Fruit fly (Drosophila melanogaster) whole organism, embryonic: ENCODE data around the gene Rab8.

Source experiments
- Aef1 ChIP-seq: fragments of 200-800 bp; sonication (Bioruptor generic); IDR thresholded peaks from 3 replicates; pipeline ENCODE4 v1.3.6; 2022; ENCODE audit warnings: missing biosample characterization, missing genetic modification characterization
- Atf-2 ChIP-seq: fragments of 200-800 bp; sonication (Bioruptor generic); optimal IDR thresholded peaks from 2 replicates; lab custom pipeline; 2016; ENCODE audit warnings: missing biosample characterization, missing genetic modification characterization
- Atf3 ChIP-seq: fragments of 200-800 bp; sonication (Bioruptor generic); optimal IDR thresholded peaks from 3 replicates; lab custom pipeline; 2016; ENCODE audit warnings: missing biosample characterization, missing genetic modification characterization
- Awh ChIP-seq: fragments of 200-800 bp; sonication (Bioruptor generic); IDR thresholded peaks from 2 replicates; pipeline ENCODE4, ENCODE4 v1.3.6; 2022; ENCODE audit warnings: missing biosample characterization, missing genetic modification characterization
- CG11560 ChIP-seq: fragments of 200-800 bp; sonication (Bioruptor generic); IDR thresholded peaks from 3 replicates; pipeline ENCODE4 v1.3.6; 2022; ENCODE audit warnings: missing biosample characterization, missing genetic modification characterization
- CG11723 ChIP-seq: fragments of 200-800 bp; sonication (Bioruptor generic); optimal IDR thresholded peaks from 2 replicates; lab custom pipeline; 2017; ENCODE audit warnings: missing biosample characterization, mild to moderate bottlenecking, missing genetic modification characterization
- CG14965 ChIP-seq: fragments of 200-800 bp; sonication (Bioruptor generic); optimal IDR thresholded peaks from 2 replicates; lab custom pipeline; 2016; ENCODE audit warnings: missing biosample characterization, missing genetic modification characterization, borderline replicate concordance
- CG17361 ChIP-seq: fragments of 200-800 bp; sonication (Bioruptor generic); IDR thresholded peaks from 3 replicates; pipeline ENCODE4 v1.3.6; 2022; ENCODE audit warnings: missing biosample characterization, missing genetic modification characterization
- CG31224 ChIP-seq: fragments of 200-800 bp; sonication (Bioruptor generic); IDR thresholded peaks from 2 replicates; pipeline ENCODE4 v1.3.6; 2022; ENCODE audit warnings: missing biosample characterization, missing genetic modification characterization
- CG33213 ChIP-seq: fragments of 200-800 bp; sonication (Bioruptor generic); optimal IDR thresholded peaks from 3 replicates; lab custom pipeline; 2016; ENCODE audit warnings: missing biosample characterization, missing genetic modification characterization
- CG42726 ChIP-seq: fragments of 200-800 bp; sonication (Bioruptor generic); IDR thresholded peaks from 2 replicates; pipeline ENCODE4 v1.3.6; 2022; ENCODE audit warnings: missing biosample characterization, missing genetic modification characterization; ENCODE audit not compliant: partially characterized antibody
- CG4820 ChIP-seq: fragments of 200-800 bp; sonication (Bioruptor generic); optimal IDR thresholded peaks from 3 replicates; lab custom pipeline; 2016; ENCODE audit warnings: missing biosample characterization, missing genetic modification characterization
- CG6791 ChIP-seq: fragments of 200-800 bp; sonication (Bioruptor generic); IDR thresholded peaks from 3 replicates; pipeline ENCODE4 v1.3.6; 2022; ENCODE audit warnings: missing biosample characterization, missing genetic modification characterization; ENCODE audit not compliant: partially characterized antibody
- CG6813 ChIP-seq: fragments of 200-800 bp; sonication (Bioruptor generic); optimal IDR thresholded peaks from 2 replicates; lab custom pipeline; 2017; ENCODE audit warnings: missing biosample characterization, missing genetic modification characterization, mild to moderate bottlenecking, moderate library complexity, missing genetic modification reagents
- CG7987 ChIP-seq: fragments of 200-800 bp; sonication (Bioruptor generic); optimal IDR thresholded peaks from 2 replicates; lab custom pipeline; 2018; ENCODE audit warnings: missing biosample characterization, mild to moderate bottlenecking, missing genetic modification characterization, moderate library complexity
- CG8281 ChIP-seq: fragments of 200-800 bp; sonication (Bioruptor generic); optimal IDR thresholded peaks from 2 replicates; lab custom pipeline; 2018; ENCODE audit warnings: missing biosample characterization, mild to moderate bottlenecking, missing genetic modification characterization, moderate library complexity
- CG8359 ChIP-seq: fragments of 200-800 bp; sonication (Bioruptor generic); optimal IDR thresholded peaks from 2 replicates; lab custom pipeline; 2017; ENCODE audit warnings: missing biosample characterization, mild to moderate bottlenecking, missing genetic modification characterization, borderline replicate concordance
- CG8924 ChIP-seq: fragments of 200-800 bp; optimal IDR thresholded peaks from 3 replicates; lab custom pipeline; 2019; ENCODE audit warnings: missing biosample characterization, mild to moderate bottlenecking, missing genetic modification characterization, moderate library complexity
- CG8944 ChIP-seq: fragments of 200-800 bp; sonication (Bioruptor generic); optimal IDR thresholded peaks from 3 replicates; lab custom pipeline; 2016; ENCODE audit warnings: missing biosample characterization, missing genetic modification characterization
- CG9215 ChIP-seq: fragments of 200-800 bp; sonication (Bioruptor generic); IDR thresholded peaks from 2 replicates; pipeline ENCODE4 v1.3.6; 2022; ENCODE audit warnings: missing biosample characterization, missing genetic modification characterization
- Chrac-16 ChIP-seq: fragments of 200-800 bp; sonication (Bioruptor generic); optimal IDR thresholded peaks from 3 replicates; lab custom pipeline; 2016; ENCODE audit warnings: missing biosample characterization, missing genetic modification characterization
- Ets97D ChIP-seq: fragments of 200-800 bp; sonication (Bioruptor generic); optimal IDR thresholded peaks from 3 replicates; lab custom pipeline; 2016; ENCODE audit warnings: missing biosample characterization, missing genetic modification characterization
- HLHmδ ChIP-seq: fragments of 200-800 bp; sonication (Bioruptor generic); optimal IDR thresholded peaks from 2 replicates; lab custom pipeline; 2018; ENCODE audit warnings: missing biosample characterization, mild to moderate bottlenecking, missing genetic modification characterization, moderate library complexity
- HmgD ChIP-seq: fragments of 200-800 bp; sonication (Bioruptor generic); optimal IDR thresholded peaks from 3 replicates; lab custom pipeline; 2016; ENCODE audit warnings: missing biosample characterization, missing genetic modification characterization
- MBD-R2 ChIP-seq: fragments of 200-800 bp; sonication (Bioruptor generic); IDR thresholded peaks from 2 replicates; pipeline ENCODE4 v1.3.6; 2022; ENCODE audit warnings: missing biosample characterization, missing genetic modification characterization
- Max ChIP-seq: fragments of 200-800 bp; sonication (Bioruptor generic); optimal IDR thresholded peaks from 2 replicates; lab custom pipeline; 2016; ENCODE audit warnings: missing biosample characterization, mild to moderate bottlenecking, missing genetic modification characterization
- NC2β ChIP-seq: fragments of 200-800 bp; sonication (Bioruptor generic); optimal IDR thresholded peaks from 2 replicates; lab custom pipeline; 2016; ENCODE audit warnings: missing biosample characterization, missing genetic modification characterization
- Nf-YB ChIP-seq: fragments of 200-800 bp; sonication (Bioruptor generic); optimal IDR thresholded peaks from 3 replicates; lab custom pipeline; 2019; ENCODE audit warnings: missing biosample characterization, mild to moderate bottlenecking, missing genetic modification characterization, moderate library complexity
- Nf-YC ChIP-seq: fragments of 200-800 bp; optimal IDR thresholded peaks from 3 replicates; lab custom pipeline; 2019; ENCODE audit warnings: missing biosample characterization, mild to moderate bottlenecking, missing genetic modification characterization, moderate library complexity
- Pdp1 ChIP-seq, 2 experiments: fragments of 200-800 bp; sonication (Bioruptor generic); optimal IDR thresholded peaks; 3 replicates each; lab custom pipeline; 2016; ENCODE audit warnings: missing biosample characterization in 2 of 2, missing genetic modification characterization in 2 of 2, mild to moderate bottlenecking in 1 of 2, moderate library complexity in 1 of 2
- Rfx ChIP-seq: fragments of 200-800 bp; sonication (Bioruptor generic); IDR thresholded peaks from 2 replicates; pipeline ENCODE4 v1.3.6; 2022; ENCODE audit warnings: missing biosample characterization, missing genetic modification characterization
- Rx ChIP-seq: fragments of 200-800 bp; sonication (Bioruptor generic); IDR thresholded peaks from 2 replicates; pipeline ENCODE4 v1.3.6; 2022; ENCODE audit warnings: missing biosample characterization, missing genetic modification characterization
- ato ChIP-seq: fragments of 200-800 bp; sonication (Bioruptor generic); IDR thresholded peaks from 2 replicates; pipeline ENCODE4 v1.3.6; 2022; ENCODE audit warnings: missing biosample characterization, missing genetic modification characterization; ENCODE audit not compliant: partially characterized antibody
- caup ChIP-seq: fragments of 200-800 bp; sonication (Bioruptor generic); optimal IDR thresholded peaks from 3 replicates; lab custom pipeline; 2017; ENCODE audit warnings: missing biosample characterization, mild to moderate bottlenecking, missing genetic modification characterization, moderate library complexity; ENCODE audit not compliant: severe bottlenecking
- dmrt11E ChIP-seq: fragments of 200-800 bp; sonication (Bioruptor generic); optimal IDR thresholded peaks from 3 replicates; lab custom pipeline; 2018; ENCODE audit warnings: missing biosample characterization, mild to moderate bottlenecking, missing genetic modification characterization, moderate library complexity
- dpn ChIP-seq, 2 experiments: fragments of 200-800 bp; sonication (Bioruptor generic); optimal IDR thresholded peaks; 3 replicates each; lab custom pipeline; 2016; ENCODE audit warnings: missing biosample characterization in 2 of 2, missing genetic modification characterization in 2 of 2
- gfzf ChIP-seq: fragments of 200-800 bp; sonication (Bioruptor generic); optimal IDR thresholded peaks from 2 replicates; lab custom pipeline; 2016; ENCODE audit warnings: missing biosample characterization, mild to moderate bottlenecking, missing genetic modification characterization, moderate library complexity
- her ChIP-seq: fragments of 200-800 bp; sonication (Bioruptor generic); optimal IDR thresholded peaks from 2 replicates; lab custom pipeline; 2016; ENCODE audit warnings: missing biosample characterization, missing genetic modification characterization
- lbe ChIP-seq: fragments of 200-800 bp; sonication (Bioruptor generic); optimal IDR thresholded peaks from 2 replicates; lab custom pipeline; 2016; ENCODE audit warnings: missing biosample characterization, mild to moderate bottlenecking, missing genetic modification characterization
- p53 ChIP-seq: fragments of 200-800 bp; sonication (Bioruptor generic); optimal IDR thresholded peaks from 2 replicates; lab custom pipeline; 2016; ENCODE audit warnings: missing biosample characterization, missing genetic modification characterization
- pros ChIP-seq: fragments of 200-800 bp; sonication (Bioruptor generic); optimal IDR thresholded peaks from 3 replicates; lab custom pipeline; 2019; ENCODE audit warnings: missing biosample characterization, mild to moderate bottlenecking, missing genetic modification characterization, moderate library complexity
- sens ChIP-seq: fragments of 200-800 bp; sonication (Bioruptor generic); peaks from one replicate; lab custom pipeline; 2016; ENCODE audit warnings: missing biosample characterization, missing genetic modification characterization
- sima ChIP-seq: fragments of 200-800 bp; sonication (Bioruptor generic); optimal IDR thresholded peaks from 2 replicates; lab custom pipeline; 2016; ENCODE audit warnings: missing biosample characterization, missing genetic modification characterization
- slbo ChIP-seq: fragments of 200-800 bp; sonication (Bioruptor generic); IDR thresholded peaks from 2 replicates; pipeline ENCODE4 v1.3.6; 2022; ENCODE audit warnings: missing biosample characterization, missing genetic modification characterization
- tap ChIP-seq: fragments of 200-800 bp; optimal IDR thresholded peaks from 3 replicates; lab custom pipeline; 2019; ENCODE audit warnings: missing biosample characterization, mild to moderate bottlenecking, missing genetic modification characterization, moderate library complexity
- tin ChIP-seq: fragments of 200-800 bp; sonication (Bioruptor generic); optimal IDR thresholded peaks from 3 replicates; lab custom pipeline; 2016; ENCODE audit warnings: missing biosample characterization, missing genetic modification characterization
- usp ChIP-seq: fragments of >200 bp; optimal IDR thresholded peaks from 2 replicates; lab custom pipeline; 2017; ENCODE audit warnings: missing biosample characterization, missing genetic modification characterization
- vfl ChIP-seq: fragments of 200-800 bp; sonication (Bioruptor generic); optimal IDR thresholded peaks from 2 replicates; lab custom pipeline; 2016; ENCODE audit warnings: missing biosample characterization, missing genetic modification characterization
- wdn ChIP-seq: fragments of 200-800 bp; sonication (Bioruptor generic); IDR thresholded peaks from 2 replicates; pipeline ENCODE4 v1.3.6; 2022; ENCODE audit warnings: missing biosample characterization, missing genetic modification characterization
- wek ChIP-seq: fragments of 200-800 bp; sonication (Bioruptor generic); optimal IDR thresholded peaks from 3 replicates; lab custom pipeline; 2018; ENCODE audit warnings: missing biosample characterization, mild to moderate bottlenecking, missing genetic modification characterization, moderate library complexity

Rab8 gene

DNA sequence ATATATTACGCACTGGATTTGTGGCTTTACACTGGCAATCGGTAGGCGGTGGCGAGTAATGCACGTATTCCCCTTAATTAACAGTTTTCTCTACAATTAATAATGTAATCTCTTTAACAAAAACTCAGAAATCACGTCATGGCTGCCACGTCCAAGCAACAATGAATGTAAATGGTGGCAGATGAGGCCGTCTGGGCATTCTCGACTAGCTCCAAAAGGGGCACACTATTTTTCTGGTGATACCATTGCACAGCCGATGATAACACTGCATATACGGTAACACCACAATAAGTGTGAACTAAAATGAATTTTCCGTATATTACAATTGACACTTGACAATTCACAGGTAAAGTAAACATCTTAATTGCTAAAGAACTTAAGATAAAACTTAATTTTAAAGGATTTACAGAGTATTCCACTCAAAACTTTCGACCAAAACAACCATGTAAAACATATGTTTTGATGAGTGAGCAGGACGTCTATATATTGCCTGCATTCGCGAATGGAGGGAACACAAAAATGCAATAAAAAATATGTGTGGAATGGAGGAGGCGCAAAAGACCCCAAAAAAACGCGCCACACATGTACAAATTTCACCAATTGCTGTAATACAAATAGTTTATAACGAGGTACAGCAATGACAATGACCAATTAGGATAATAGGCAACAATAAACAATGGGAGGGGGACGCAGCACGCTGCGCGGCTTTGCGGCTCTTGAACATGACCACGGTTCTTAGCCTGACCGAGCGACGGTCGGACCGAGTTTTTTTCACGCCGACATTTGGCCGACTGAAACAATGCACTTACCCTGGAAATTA, 38.6 kb upstream of the Rab8 start (continued):
- TF ChIP-seq CG8944 (GFP tag; lab: Kevin White, UChicago) (no peak), p53 (GFP tag; lab: Kevin White, UChicago) (no peak), tap (no peak), CG8924 (tag; lab: Kevin White, UChicago) (peak; percentile 67), her (GFP tag; lab: Kevin White, UChicago) (peak; percentile 14), wek (GFP tag; lab: Kevin White, UChicago) (peak; percentile 29), ato (no peak), wdn (GFP tag; lab: Robert Waterston, UW) (no peak), Nf-YB (GFP tag; lab: Kevin White, UChicago) (no peak), sima (GFP tag; lab: Kevin White, UChicago) (no peak), Max (GFP tag; lab: Kevin White, UChicago) (no peak), dmrt11E (tag; lab: Kevin White, UChicago) (no peak), CG4820 (no peak), tin (no peak), HmgD (GFP tag; lab: Kevin White, UChicago) (no peak), caup (GFP tag; lab: Kevin White, UChicago) (peak; percentile 24), usp (GFP tag; lab: Kevin White, UChicago) (no peak), Aef1 (no peak), CG17361 (no peak; the same call in 2 of the 3 replicates), Atf-2 (no peak), NC2β (peak; percentile 30), Ets97D (GFP tag; lab: Kevin White, UChicago) (peak; percentile 64), CG8359 (no peak), Pdp1 (GFP tag; optimal IDR thresholded peaks at IDR 0.05; lab: Kevin White, UChicago) (no peak), MBD-R2 (GFP tag; lab: Robert Waterston, UW) (peak; percentile 42), CG11560 (tag; lab: Robert Waterston, UW) (no peak), dpn (GFP tag; optimal IDR thresholded peaks at IDR 0.05; lab: Kevin White, UChicago) (no peak), CG14965 (GFP tag; lab: Kevin White, UChicago) (no peak), gfzf (GFP tag; lab: Kevin White, UChicago) (peak; percentile 92), vfl (GFP tag; lab: Kevin White, UChicago) (no peak), pros (no peak), Nf-YC (tag; lab: Kevin White, UChicago) (peak; percentile 3), CG11723 (GFP tag; lab: Kevin White, UChicago) (peak; percentile 14), CG42726 (no peak), Rfx (GFP tag; lab: Robert Waterston, UW) (no peak), slbo (GFP tag; lab: Robert Waterston, UW) (no peak), CG31224 (no peak), HLHmδ (peak; percentile 55), Chrac-16 (GFP tag; lab: Kevin White, UChicago) (no peak), lbe (no peak), Awh (GFP tag; lab: Robert Waterston, UW) (no peak), CG7987 (GFP tag; lab: Kevin White, UChicago) (no peak), CG9215 (GFP tag; lab: Robert Waterston, UW) (no peak), CG6813 (GFP tag; lab: Kevin White, UChicago) (no peak), Atf3 (GFP tag; lab: Kevin White, UChicago) (no peak), sens (GFP tag; lab: Kevin White, UChicago) (peak; percentile 88), Rx (GFP tag; lab: Robert Waterston, UW) (no peak), CG33213 (GFP tag; lab: Kevin White, UChicago) (peak; percentile 51), CG8281 (tag; lab: Kevin White, UChicago) (no peak), CG6791 (GFP tag; lab: Robert Waterston, UW) (no peak)
